Fruit fly (Drosophila melanogaster): ENCODE results near the gene CG6026.

The CG6026 gene

dm6 chr3R:19014742-19015422 is 18.5 kb upstream of the CG6026 start (continued):
- TF ChIP-seq repo (GFP tag; optimal IDR thresholded peaks at IDR 0.05) (no peak), pfk (GFP tag; optimal IDR thresholded peaks at IDR 0.05) (no peak), CG2678 (tag; optimal IDR thresholded peaks at IDR 0.05) (peak; percentile 57), caup (GFP tag; optimal IDR thresholded peaks at IDR 0.05; ENCODE audit: severe bottlenecking) (no peak), Taf1 (GFP tag; IDR thresholded peaks at IDR 0.05) (no peak), Lpt (GFP tag; optimal IDR thresholded peaks at IDR 0.05) (no peak), nau (GFP tag; optimal IDR thresholded peaks at IDR 0.05) (no peak), CG12071 (GFP tag; optimal IDR thresholded peaks at IDR 0.05) (no peak), CG17359 (tag; optimal IDR thresholded peaks at IDR 0.05) (peak; percentile 71), Abd-B (GFP tag; optimal IDR thresholded peaks at IDR 0.05) (no peak), CkIIα-i1 (GFP tag; IDR thresholded peaks at IDR 0.05) (no peak), dmrt11E (tag; optimal IDR thresholded peaks at IDR 0.05) (peak; percentile 46), Blimp-1 (GFP tag; optimal IDR thresholded peaks at IDR 0.05) (peak; percentile 72), Dll (GFP tag; IDR thresholded peaks at IDR 0.05; ENCODE audit: partially characterized antibody) (no peak), Dip2 (GFP tag; IDR thresholded peaks at IDR 0.05) (no peak), CG31388 (GFP tag; optimal IDR thresholded peaks at IDR 0.05) (no peak), dpn (GFP tag; optimal IDR thresholded peaks at IDR 0.05) (peak in 1 of 2 experiments; percentile 16), zen2 (GFP tag; IDR thresholded peaks at IDR 0.05; ENCODE audit: partially characterized antibody) (no peak), hkb (optimal IDR thresholded peaks at IDR 0.05) (no peak), hkb (GFP tag; IDR thresholded peaks at IDR 0.05) (peak; percentile 55), CG12391 (tag; optimal IDR thresholded peaks at IDR 0.05) (peak; percentile 66), crol (GFP tag; IDR thresholded peaks at IDR 0.05) (peak; percentile 51), Poxn (GFP tag; IDR thresholded peaks at IDR 0.05) (no peak), CG11696 (GFP tag; IDR thresholded peaks at IDR 0.05) (no peak), E2f2 (GFP tag; IDR thresholded peaks at IDR 0.05) (peak; percentile 30; the same call in 1 of the 2 replicates), slou (GFP tag; optimal IDR thresholded peaks at IDR 0.05) (no peak), CG13424 (tag; optimal IDR thresholded peaks at IDR 0.05) (peak; percentile 50), unpg (GFP tag; optimal IDR thresholded peaks at IDR 0.05) (peak; percentile 63), CG12659 (GFP tag; optimal IDR thresholded peaks at IDR 0.05) (peak; percentile 20), cas (GFP tag; IDR thresholded peaks at IDR 0.05) (no peak), Ptx1 (GFP tag; IDR thresholded peaks at IDR 0.05) (peak; percentile 58), wor (GFP tag; IDR thresholded peaks at IDR 0.05) (no peak), Vsx1 (GFP tag; optimal IDR thresholded peaks at IDR 0.05) (no peak), CG16813 (GFP tag; IDR thresholded peaks at IDR 0.05; ENCODE audit: partially characterized antibody) (no peak), CG14860 (GFP tag; IDR thresholded peaks at IDR 0.05; ENCODE audit: partially characterized antibody) (no peak), trh (GFP tag; optimal IDR thresholded peaks at IDR 0.05) (no peak), ase (GFP tag; IDR thresholded peaks at IDR 0.05) (no peak), br (optimal IDR thresholded peaks at IDR 0.05) (no peak), CG9609 (GFP tag; optimal IDR thresholded peaks at IDR 0.05) (no peak), CG7271 (tag; optimal IDR thresholded peaks at IDR 0.05) (no peak), E2f1 (GFP tag; IDR thresholded peaks at IDR 0.05) (peak; percentile 60), CG31224 (GFP tag; IDR thresholded peaks at IDR 0.05) (no peak), D (optimal IDR thresholded peaks at IDR 0.05) (no peak), D (GFP tag; optimal IDR thresholded peaks at IDR 0.05) (peak; percentile 62), CG1602 (GFP tag; optimal IDR thresholded peaks at IDR 0.05) (peak; percentile 32), Jarid2 (GFP tag; optimal IDR thresholded peaks at IDR 0.05) (no peak), Mes4 (GFP tag; optimal IDR thresholded peaks at IDR 0.05) (no peak), ttk (GFP tag; IDR thresholded peaks at IDR 0.05) (peak; percentile 62), Xbp1 (GFP tag; optimal IDR thresholded peaks at IDR 0.05) (peak; percentile 45), dmrt99B (tag; optimal IDR thresholded peaks at IDR 0.05) (peak; percentile 70), CG10959 (GFP tag; IDR thresholded peaks at IDR 0.05) (no peak)
